Fruit fly (Drosophila melanogaster): Measurements from ENCODE around the gene mst.

The mst gene

DNA sequence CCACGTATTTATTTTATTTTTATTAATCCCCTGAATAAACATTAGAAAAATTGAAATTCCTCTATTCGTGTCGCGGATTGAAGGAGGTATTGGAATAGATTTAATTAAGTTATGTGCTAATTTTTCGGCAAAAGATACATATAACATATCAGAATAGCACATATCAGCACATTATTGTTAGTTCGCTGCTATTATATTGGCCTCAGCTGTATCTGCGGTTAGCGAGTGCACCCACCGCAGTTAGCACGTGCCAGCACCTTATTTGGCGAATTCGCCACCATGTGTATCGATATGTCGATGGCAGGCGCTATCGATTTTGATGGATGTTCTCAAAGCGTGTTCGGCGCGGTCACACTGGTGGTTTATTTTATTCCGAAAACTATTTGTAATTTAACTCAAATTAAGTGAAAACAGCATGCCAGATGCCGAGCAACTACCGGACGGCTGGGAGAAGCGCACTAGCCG lies 43.7 kb upstream of the mst start, which contains the start of gene dod:
Gene dod, plus strand, starts transcription at position 323 of the 465 bp plus-strand sequence.
- TF ChIP-seq HLH106 (tag; optimal IDR thresholded peaks at IDR 0.05) (peak; percentile 41), Rel (GFP tag; optimal IDR thresholded peaks at IDR 0.05) (no peak), Rel (tag; optimal IDR thresholded peaks at IDR 0.05) (peak; percentile 28), OdsH (GFP tag; optimal IDR thresholded peaks at IDR 0.05) (peak; percentile 35), sv (GFP tag; optimal IDR thresholded peaks at IDR 0.05) (peak; percentile 24), woc (GFP tag; optimal IDR thresholded peaks at IDR 0.05) (peak; percentile 65), pan (optimal IDR thresholded peaks at IDR 0.05) (no peak), Myc (optimal IDR thresholded peaks at IDR 0.05) (peak; percentile 47), Hnf4 (GFP tag; optimal IDR thresholded peaks at IDR 0.05) (no peak), tai (GFP tag; optimal IDR thresholded peaks at IDR 0.05) (no peak), psq (GFP tag; optimal IDR thresholded peaks at IDR 0.05) (no peak), br (GFP tag; optimal IDR thresholded peaks at IDR 0.05) (no peak), rgr (GFP tag; optimal IDR thresholded peaks at IDR 0.05) (no peak), CG9705 (GFP tag; optimal IDR thresholded peaks at IDR 0.05) (peak; percentile 5), usp (GFP tag; optimal IDR thresholded peaks at IDR 0.05) (no peak), Hr78 (GFP tag; optimal IDR thresholded peaks at IDR 0.05) (no peak), Sp1 (GFP tag; optimal IDR thresholded peaks at IDR 0.05) (peak; percentile 60), lola (GFP tag; optimal IDR thresholded peaks at IDR 0.05) (no peak), ey (GFP tag; optimal IDR thresholded peaks at IDR 0.05) (peak; percentile 43), CG32264 (GFP tag; optimal IDR thresholded peaks at IDR 0.05) (no peak)

DNA sequence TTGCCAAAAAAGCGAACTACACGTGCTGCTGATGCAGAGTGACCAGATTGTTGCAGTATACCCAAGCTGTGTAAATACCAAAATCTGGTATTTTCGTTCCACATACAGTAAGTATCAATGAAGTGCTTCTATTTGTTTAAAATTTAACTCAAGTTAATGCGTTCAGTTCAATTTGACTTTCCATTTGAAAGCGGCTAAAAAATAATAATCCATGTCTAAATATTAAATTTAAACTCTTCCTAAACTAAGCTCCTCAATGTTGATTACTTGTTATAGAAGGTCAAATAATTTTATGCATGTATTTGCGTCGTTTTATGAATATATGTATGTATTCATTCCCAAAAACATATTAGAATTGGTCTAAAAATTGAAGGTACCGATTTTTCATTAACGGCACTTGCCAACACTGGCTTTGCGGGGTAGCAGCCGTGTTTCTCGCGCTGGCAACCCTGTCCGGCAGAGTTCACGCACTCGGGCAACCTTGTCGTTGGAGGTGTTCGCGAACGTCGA lies 38.9 kb upstream of the mst start, which contains the start of the genes peng and sol:
Gene peng, minus strand, starts transcription at position 44 of the 510 bp plus-strand sequence.
Gene sol, plus strand, starts transcription at position 481 of the 510 bp plus-strand sequence.
- no peak for TF ChIP-seq Vsx2 (GFP tag; optimal IDR thresholded peaks at IDR 0.05; ENCODE audit: partially characterized antibody)
- no peak for TF ChIP-seq sage (GFP tag; optimal IDR thresholded peaks at IDR 0.05)
- TF ChIP-seq rgr (GFP tag; optimal IDR thresholded peaks at IDR 0.05): peak; percentile 74
- no peak for TF ChIP-seq Hr78 (GFP tag; optimal IDR thresholded peaks at IDR 0.05)
- TF ChIP-seq br (GFP tag; optimal IDR thresholded peaks at IDR 0.05): peak; percentile 68
- peak; percentile 53 for TF ChIP-seq CG9705 (GFP tag; optimal IDR thresholded peaks at IDR 0.05)
- TF ChIP-seq Myc (optimal IDR thresholded peaks at IDR 0.05): peak; percentile 61
- peak; percentile 71 for TF ChIP-seq fru (GFP tag; optimal IDR thresholded peaks at IDR 0.05)
- TF ChIP-seq sv (GFP tag; optimal IDR thresholded peaks at IDR 0.05): peak; percentile 71
- peak; percentile 74 for TF ChIP-seq HLH106 (tag; optimal IDR thresholded peaks at IDR 0.05)
- TF ChIP-seq dsf (GFP tag; optimal IDR thresholded peaks at IDR 0.05; ENCODE audit: borderline replicate concordance): no peak
- TF ChIP-seq OdsH (GFP tag; optimal IDR thresholded peaks at IDR 0.05): peak; percentile 65
- TF ChIP-seq woc (GFP tag; optimal IDR thresholded peaks at IDR 0.05): peak; percentile 78
- TF ChIP-seq Sp1 (GFP tag; optimal IDR thresholded peaks at IDR 0.05): peak; percentile 70
- TF ChIP-seq Dfd (GFP tag; optimal IDR thresholded peaks at IDR 0.05): no peak
- TF ChIP-seq Rel (GFP tag; optimal IDR thresholded peaks at IDR 0.05): no peak
- peak; percentile 26 for TF ChIP-seq Rel (tag; optimal IDR thresholded peaks at IDR 0.05)
- TF ChIP-seq Abd-B (GFP tag; optimal IDR thresholded peaks at IDR 0.05): no peak
- TF ChIP-seq CG32264 (GFP tag; optimal IDR thresholded peaks at IDR 0.05): peak; percentile 3
- no peak for TF ChIP-seq dl (GFP tag; optimal IDR thresholded peaks at IDR 0.05; ENCODE audit: insufficient read depth in 1 of 2, partially characterized antibody in 2 of 2)
- peak; percentile 77 for TF ChIP-seq h (GFP tag; optimal IDR thresholded peaks at IDR 0.05)
- peak; percentile 56 for TF ChIP-seq psq (GFP tag; optimal IDR thresholded peaks at IDR 0.05)
- TF ChIP-seq GATAd (GFP tag; optimal IDR thresholded peaks at IDR 0.05): no peak
- TF ChIP-seq jim (GFP tag; optimal IDR thresholded peaks at IDR 0.05): no peak
- TF ChIP-seq ey (GFP tag; optimal IDR thresholded peaks at IDR 0.05): peak; percentile 68
- peak in 1 of 2 experiments; percentile 81 for TF ChIP-seq foxo (GFP tag; optimal IDR thresholded peaks at IDR 0.05)

DNA sequence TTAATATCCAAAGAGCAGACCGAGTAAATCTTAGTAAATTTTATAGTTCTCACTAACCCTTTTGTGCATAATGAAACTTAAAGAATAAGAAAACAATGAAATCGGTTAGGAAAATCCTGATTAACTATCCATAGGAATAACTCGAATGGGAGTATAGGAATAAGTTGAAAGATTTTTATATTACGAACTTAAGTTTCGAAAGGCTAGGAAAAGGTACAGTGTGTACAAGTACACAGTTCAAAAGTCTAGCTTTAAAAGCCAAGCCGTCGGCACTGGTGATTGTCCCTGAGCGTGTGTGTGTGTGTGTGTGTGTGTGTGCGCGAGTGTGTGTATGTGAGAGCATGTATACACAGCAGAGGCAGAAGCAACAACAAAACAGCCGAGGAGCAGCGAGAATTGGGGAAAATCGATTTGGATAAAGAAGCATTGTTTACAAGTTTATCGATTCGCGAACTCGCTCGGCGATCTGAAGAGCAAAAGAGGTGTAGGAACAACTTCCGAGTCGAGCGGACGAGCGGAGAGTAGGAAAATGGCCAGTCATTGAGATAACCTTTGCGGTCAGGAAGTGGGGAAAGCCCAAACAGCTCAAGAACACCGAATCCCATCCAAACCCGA lies 37.5 kb upstream of the mst start:
- TF ChIP-seq N (GFP tag; optimal IDR thresholded peaks at IDR 0.05) (peak; percentile 70), Jra (GFP tag; optimal IDR thresholded peaks at IDR 0.05) (peak; percentile 5), Vsx2 (GFP tag; optimal IDR thresholded peaks at IDR 0.05; ENCODE audit: partially characterized antibody) (no peak), Myc (optimal IDR thresholded peaks at IDR 0.05) (peak; percentile 97), woc (GFP tag; optimal IDR thresholded peaks at IDR 0.05) (peak; percentile 87), psq (GFP tag; optimal IDR thresholded peaks at IDR 0.05) (peak; percentile 5), dmrt93B (GFP tag; optimal IDR thresholded peaks at IDR 0.05) (no peak), foxo (GFP tag; optimal IDR thresholded peaks at IDR 0.05) (no peak), sage (GFP tag; optimal IDR thresholded peaks at IDR 0.05) (no peak), Rel (GFP tag; optimal IDR thresholded peaks at IDR 0.05) (no peak), Rel (tag; optimal IDR thresholded peaks at IDR 0.05) (peak; percentile 43)

Measured in whole organism, wandering third instar larva.